Worm (Caenorhabditis elegans): ENCODE measurements around the gene srt-14.

srt-14 gene

ce11 chrV:4256474-4256873, at the start of gene srt-14:
TSS of gene srt-14 (minus strand) at chrV:4256574.
- no peak for TF ChIP-seq nhr-12 (tag; optimal IDR thresholded peaks at IDR 0.05)
- no peak for TF ChIP-seq tbx-2 (tag; optimal IDR thresholded peaks at IDR 0.05)
- no peak for TF ChIP-seq pha-4 (tag; optimal IDR thresholded peaks at IDR 0.05)
- no peak for TF ChIP-seq ztf-4 (tag; optimal IDR thresholded peaks at IDR 0.05)
- TF ChIP-seq zag-1 (tag; optimal IDR thresholded peaks at IDR 0.05), result no peak
- TF ChIP-seq hmg-11 (tag; optimal IDR thresholded peaks at IDR 0.05), result no peak
- no peak for TF ChIP-seq ceh-16 (tag; optimal IDR thresholded peaks at IDR 0.05)
- TF ChIP-seq skn-1 (tag; optimal IDR thresholded peaks at IDR 0.05), result no peak
- TF ChIP-seq elt-1 (tag; optimal IDR thresholded peaks at IDR 0.05), result no peak
- TF ChIP-seq nhr-25 (tag; optimal IDR thresholded peaks at IDR 0.05), result no peak
- TF ChIP-seq daf-12 (tag; optimal IDR thresholded peaks at IDR 0.05), result no peak
- TF ChIP-seq aly-2 (tag; optimal IDR thresholded peaks at IDR 0.05), result no peak
- TF ChIP-seq elt-3 (tag; optimal IDR thresholded peaks at IDR 0.05), result no peak
- TF ChIP-seq pqm-1 (tag; optimal IDR thresholded peaks at IDR 0.05), result no peak

- TF ChIP-seq ztf-11 (tag; optimal IDR thresholded peaks at IDR 0.05) (no peak), fkh-10 (GFP tag; optimal IDR thresholded peaks at IDR 0.05) (no peak), elt-2 (tag; optimal IDR thresholded peaks at IDR 0.05) (no peak), unc-39 (tag; optimal IDR thresholded peaks at IDR 0.05) (no peak), ZK546.5 (tag; optimal IDR thresholded peaks at IDR 0.05) (no peak), mml-1 (tag; optimal IDR thresholded peaks at IDR 0.05) (no peak), tbx-2 (tag; optimal IDR thresholded peaks at IDR 0.05) (no peak), lsy-12 (tag; optimal IDR thresholded peaks at IDR 0.05) (no peak), ztf-4 (tag; optimal IDR thresholded peaks at IDR 0.05) (no peak), fos-1 (tag; optimal IDR thresholded peaks at IDR 0.05) (no peak), nhr-237 (tag; optimal IDR thresholded peaks at IDR 0.05) (no peak)
Observed at ce11 chrV:4304240-4304639, 47.9 kb upstream of the srt-14 start.

ce11 chrV:4303793-4304192, 47.4 kb upstream of the srt-14 start:
- TF ChIP-seq nhr-43 (tag; optimal IDR thresholded peaks at IDR 0.05; ENCODE audit: poor library complexity, severe bottlenecking) (no peak), nhr-11 (tag; optimal IDR thresholded peaks at IDR 0.05) (no peak)

ce11 chrV:4302842-4303241, 46.5 kb upstream of the srt-14 start:
- TF ChIP-seq unc-62 (GFP tag; optimal IDR thresholded peaks at IDR 0.05) (no peak), pha-4 (tag; optimal IDR thresholded peaks at IDR 0.05) (no peak), lsy-12 (tag; optimal IDR thresholded peaks at IDR 0.05) (no peak), nhr-67 (tag; optimal IDR thresholded peaks at IDR 0.05) (no peak), nhr-28 (tag; optimal IDR thresholded peaks at IDR 0.05) (no peak), nhr-25 (tag; optimal IDR thresholded peaks at IDR 0.05) (no peak), fos-1 (tag; optimal IDR thresholded peaks at IDR 0.05) (no peak), lin-39 (tag; optimal IDR thresholded peaks at IDR 0.05) (no peak), R02D3.7 (tag; optimal IDR thresholded peaks at IDR 0.05) (no peak), nfya-1 (tag; optimal IDR thresholded peaks at IDR 0.05; ENCODE audit: insufficient read depth) (no peak), egl-27 (tag; optimal IDR thresholded peaks at IDR 0.05) (no peak), daf-12 (tag; optimal IDR thresholded peaks at IDR 0.05) (no peak), eor-1 (tag; optimal IDR thresholded peaks at IDR 0.05) (no peak), ceh-82 (tag; optimal IDR thresholded peaks at IDR 0.05) (no peak), unc-39 (tag; optimal IDR thresholded peaks at IDR 0.05) (no peak), jun-1 (tag; optimal IDR thresholded peaks at IDR 0.05) (no peak), nhr-43 (tag; optimal IDR thresholded peaks at IDR 0.05; ENCODE audit: poor library complexity, severe bottlenecking) (no peak), nhr-11 (tag; optimal IDR thresholded peaks at IDR 0.05) (no peak), mdl-1 (tag; optimal IDR thresholded peaks at IDR 0.05) (no peak)

ce11 chrV:4299741-4300140, 43.4 kb upstream of the srt-14 start, which contains the start of gene ZC132.3:
TSS of gene ZC132.3 (minus strand) at chrV:4299841.
- TF ChIP-seq pha-4 (tag; optimal IDR thresholded peaks at IDR 0.05) (no peak), nhr-43 (tag; optimal IDR thresholded peaks at IDR 0.05; ENCODE audit: poor library complexity, severe bottlenecking) (no peak)
